Worm (Caenorhabditis elegans) whole organism, L4 larva: ENCODE results near the gene ceh-37.

Experiments
- F26F4.8 ChIP-seq: fragments of 200-800 bp; sonication (Bioruptor generic); conservative IDR thresholded peaks from 2 replicates; pipeline ENCODE4 v1.3.6; 2022; ENCODE audit warnings: missing genetic modification characterization, missing compliant biosample characterization
- F44E2.7 ChIP-seq: fragments of 200-800 bp; sonication (Bioruptor generic); IDR thresholded peaks from 2 replicates; pipeline ENCODE4 v2.1.2; 2022; ENCODE audit warnings: missing genetic modification characterization, missing compliant biosample characterization
- Y105C5A.15 ChIP-seq: fragments of 200-800 bp; sonication (Bioruptor generic); IDR thresholded peaks from 2 replicates; pipeline ENCODE4 v1.3.6; 2022; ENCODE audit warnings: missing genetic modification characterization, missing compliant biosample characterization
- Y75B8A.6 ChIP-seq: fragments of 200-800 bp; sonication (Bioruptor generic); IDR thresholded peaks from 2 replicates; pipeline ENCODE4 v1.3.6; 2022; ENCODE audit warnings: missing genetic modification reagents, missing genetic modification characterization, missing compliant biosample characterization
- ZK546.5 ChIP-seq, 2 experiments: sonication (generic microtip); optimal IDR thresholded peaks; 2 replicates each; lab custom pipeline; 2017; ENCODE audit warnings: missing biosample characterization in 2 of 2, missing genetic modification characterization in 2 of 2
- arid-1 ChIP-seq: fragments of 200-800 bp; sonication (Bioruptor generic); conservative IDR thresholded peaks from 2 replicates; pipeline ENCODE4 v1.3.6; 2022; ENCODE audit warnings: missing genetic modification reagents, missing genetic modification characterization, missing compliant biosample characterization
- ceh-28 ChIP-seq: fragments of 150-350 bp; optimal IDR thresholded peaks from 2 replicates; lab custom pipeline; 2014; ENCODE audit warnings: missing biosample characterization, missing genetic modification reagents, missing genetic modification characterization
- daf-12 ChIP-seq: fragments of 150-350 bp; optimal IDR thresholded peaks from 2 replicates; lab custom pipeline; 2014; ENCODE audit warnings: missing biosample characterization, missing genetic modification reagents, missing genetic modification characterization
- daf-19 ChIP-seq: fragments of 200-800 bp; sonication (Bioruptor generic); conservative IDR thresholded peaks from 2 replicates; pipeline ENCODE4 v1.3.6; 2022; ENCODE audit warnings: missing genetic modification characterization, missing compliant biosample characterization
- daf-8 ChIP-seq: fragments of 200-800 bp; sonication (Bioruptor generic); IDR thresholded peaks from 2 replicates; pipeline ENCODE4 v1.3.6; 2022; ENCODE audit warnings: missing genetic modification characterization, missing compliant biosample characterization
- dmd-8 ChIP-seq: fragments of 200-800 bp; sonication (Bioruptor generic); IDR thresholded peaks from 2 replicates; pipeline ENCODE4 v1.3.6; 2022; ENCODE audit warnings: missing genetic modification characterization, missing compliant biosample characterization
- dmd-9 ChIP-seq: fragments of 200-800 bp; sonication (Bioruptor generic); IDR thresholded peaks from 2 replicates; pipeline ENCODE4 v1.3.6; 2022; ENCODE audit warnings: missing genetic modification reagents, missing genetic modification characterization, missing compliant biosample characterization
- duxl-1 ChIP-seq: sonication (generic microtip); optimal IDR thresholded peaks from 2 replicates; lab custom pipeline; 2016; ENCODE audit warnings: mild to moderate bottlenecking, missing genetic modification characterization, moderate library complexity, missing compliant biosample characterization; ENCODE audit not compliant: poor library complexity
- dve-1 ChIP-seq: sonication (generic microtip); optimal IDR thresholded peaks from 2 replicates; lab custom pipeline; 2017; ENCODE audit warnings: antibody characterized with exemption, mild to moderate bottlenecking, missing genetic modification characterization, missing compliant biosample characterization; ENCODE audit not compliant: insufficient read depth
- egl-27 ChIP-seq: sonication (generic microtip); optimal IDR thresholded peaks from 3 replicates; lab custom pipeline; 2017; ENCODE audit warnings: missing biosample characterization, missing genetic modification reagents, missing genetic modification characterization
- egl-43 ChIP-seq: fragments of 200-800 bp; sonication (Bioruptor generic); IDR thresholded peaks from 2 replicates; pipeline ENCODE4 v1.3.6; 2022; ENCODE audit warnings: missing genetic modification reagents, missing genetic modification characterization, missing compliant biosample characterization
- hif-1 ChIP-seq, 2 experiments: sonication (generic microtip); optimal IDR thresholded peaks; 2 replicates each; lab custom pipeline; 2016 to 2017; ENCODE audit warnings: missing compliant biosample characterization in 2 of 2, missing genetic modification characterization in 2 of 2, missing genetic modification reagents in 2 of 2, missing genotype in 2 of 2, mild to moderate bottlenecking in 1 of 2
- lin-13 ChIP-seq: fragments of 150-350 bp; optimal IDR thresholded peaks from 2 replicates; lab custom pipeline; 2014; ENCODE audit warnings: missing biosample characterization, missing genetic modification reagents, missing genetic modification characterization
- lin-39 ChIP-seq: fragments of 150-350 bp; optimal IDR thresholded peaks from 2 replicates; lab custom pipeline; 2014; ENCODE audit warnings: missing biosample characterization, missing genetic modification reagents, missing genetic modification characterization
- lsy-2 ChIP-seq, 2 experiments: fragments of 150-350 bp in 1 of 2; sonication (generic microtip) in 1 of 2; optimal IDR thresholded peaks; 2 replicates each; lab custom pipeline; 2014 to 2017; ENCODE audit warnings: missing biosample characterization in 2 of 2, missing genetic modification characterization in 2 of 2
- madf-5 ChIP-seq, 2 experiments: fragments of 200-800 bp; sonication (Bioruptor generic); IDR thresholded peaks; 2 replicates each; pipeline ENCODE4 v1.3.6; 2022; ENCODE audit warnings: missing compliant biosample characterization in 2 of 2, missing genetic modification characterization in 2 of 2
- mxl-3 ChIP-seq: fragments of 200-800 bp; sonication (Bioruptor generic); optimal IDR thresholded peaks from 2 replicates; lab custom pipeline; 2018; ENCODE audit warnings: mild to moderate bottlenecking, missing genetic modification characterization, missing compliant biosample characterization
- nhr-102 ChIP-seq: sonication (generic microtip); optimal IDR thresholded peaks from 2 replicates; lab custom pipeline; 2016; ENCODE audit warnings: mild to moderate bottlenecking, missing genetic modification characterization, moderate library complexity, missing compliant biosample characterization
- nhr-111 ChIP-seq: fragments of 200-800 bp; sonication (Bioruptor generic); optimal IDR thresholded peaks from 2 replicates; lab custom pipeline; 2018; ENCODE audit warnings: mild to moderate bottlenecking, missing genetic modification characterization, missing compliant biosample characterization
- nhr-41 ChIP-seq: fragments of 200-800 bp; sonication (Bioruptor generic); IDR thresholded peaks from 2 replicates; pipeline ENCODE4 v1.3.6; 2022; ENCODE audit warnings: missing genetic modification reagents, missing genetic modification characterization, missing compliant biosample characterization
- nhr-42 ChIP-seq: fragments of 200-800 bp; sonication (Bioruptor generic); IDR thresholded peaks from 2 replicates; pipeline ENCODE4 v1.3.6; 2022; ENCODE audit warnings: missing genetic modification characterization, missing compliant biosample characterization
- nhr-77 ChIP-seq: fragments of 150-350 bp; optimal IDR thresholded peaks from 2 replicates; lab custom pipeline; 2014; ENCODE audit warnings: missing biosample characterization, missing genetic modification characterization
- php-3 ChIP-seq: fragments of 200-800 bp; sonication (Bioruptor generic); IDR thresholded peaks from 2 replicates; pipeline ENCODE4 v1.3.6; 2022; ENCODE audit warnings: missing genetic modification reagents, missing genetic modification characterization, missing compliant biosample characterization
- skn-1 ChIP-seq: fragments of 150-350 bp; optimal IDR thresholded peaks from 2 replicates; lab custom pipeline; 2014; ENCODE audit warnings: missing biosample characterization, missing genetic modification characterization
- snpc-1.2 ChIP-seq: fragments of 200-800 bp; sonication (Bioruptor generic); IDR thresholded peaks from 2 replicates; pipeline ENCODE4 v1.3.6; 2022; ENCODE audit warnings: missing genetic modification reagents, missing genetic modification characterization, missing compliant biosample characterization
- snpc-4 ChIP-seq: fragments of 150-350 bp; optimal IDR thresholded peaks from 2 replicates; lab custom pipeline; 2014; ENCODE audit warnings: missing biosample characterization, missing genetic modification characterization
- tra-1 ChIP-seq: fragments of 200-800 bp; sonication (Bioruptor generic); IDR thresholded peaks from 2 replicates; pipeline ENCODE4 v1.3.6; 2022; ENCODE audit warnings: missing genetic modification reagents, missing genetic modification characterization, missing compliant biosample characterization
- unc-62 ChIP-seq, 3 experiments: fragments of 150-350 bp in 1 of 3; sonication (generic microtip); optimal IDR thresholded peaks in 2 of 3; peaks in 1 of 3; 1 replicate in 1 of 3; 2 replicates in 2 of 3; lab custom pipeline; 2014 to 2017; ENCODE audit warnings: missing biosample characterization in 3 of 3, missing genetic modification characterization in 3 of 3, missing genetic modification reagents in 3 of 3, missing genotype in 1 of 3
- zag-1 ChIP-seq: fragments of 150-350 bp; optimal IDR thresholded peaks from 2 replicates; lab custom pipeline; 2014; ENCODE audit warnings: missing biosample characterization, missing genetic modification characterization
- zfp-2 ChIP-seq: sonication (generic microtip); optimal IDR thresholded peaks from 2 replicates; lab custom pipeline; 2016; ENCODE audit warnings: mild to moderate bottlenecking, missing genetic modification characterization, missing compliant biosample characterization
- zfp-3 ChIP-seq: fragments of 200-800 bp; sonication (Bioruptor generic); conservative IDR thresholded peaks from 2 replicates; pipeline ENCODE4 v1.3.6; 2022; ENCODE audit warnings: missing genetic modification reagents, missing genetic modification characterization, missing compliant biosample characterization
- zip-11 ChIP-seq: fragments of 200-800 bp; sonication (Bioruptor generic); IDR thresholded peaks from 2 replicates; pipeline ENCODE4 v1.3.6; 2022; ENCODE audit warnings: missing genetic modification characterization, missing compliant biosample characterization

ceh-37 gene

DNA sequence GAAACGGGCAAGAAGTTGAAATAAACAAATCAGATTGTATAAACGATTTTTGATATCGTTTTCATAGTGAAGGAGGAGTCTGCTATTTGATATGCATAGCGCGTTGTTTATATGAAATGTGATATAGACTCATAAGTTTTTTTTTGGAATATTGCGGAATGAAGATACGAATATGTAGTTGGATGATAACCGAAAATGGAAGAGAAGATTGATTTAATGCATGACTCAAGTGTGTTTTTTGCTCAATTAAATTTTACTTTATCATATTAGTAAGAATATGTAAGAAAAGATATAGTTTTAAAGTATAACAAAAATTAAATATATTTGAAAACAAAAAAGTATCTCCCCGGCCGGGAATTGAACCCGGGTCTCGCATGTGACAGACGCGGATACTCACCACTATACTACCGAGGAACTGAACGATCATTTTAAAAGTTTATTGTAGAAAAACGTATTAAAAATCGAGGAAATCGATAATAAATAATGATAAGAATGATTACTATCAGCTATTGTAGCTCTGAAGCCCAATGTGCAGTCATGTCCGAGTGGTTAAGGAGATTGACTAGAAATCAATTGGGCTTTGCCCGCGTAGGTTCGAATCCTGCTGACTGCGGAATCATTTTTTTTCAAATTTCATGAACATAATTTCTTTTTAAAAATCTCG lies 46.0 kb downstream of the ceh-37 start, which contains the start of gene lgc-25 (continued):
- TF ChIP-seq snpc-4 (tag; lab: Kevin White, UChicago) = no peak
- peak; percentile 18 for TF ChIP-seq zfp-2
- 0 out of 4 replicates have a peak, but pooled peaks have one; percentile 37 to 40 for TF ChIP-seq madf-5 (GFP tag; IDR thresholded peaks at IDR 0.05; lab: Robert Waterston, UW)
- peak; percentile 83 for TF ChIP-seq nhr-41
- TF ChIP-seq nhr-102 (tag; lab: Kevin White, UChicago) = peak; percentile 62
- TF ChIP-seq nhr-42 = no peak
- TF ChIP-seq lsy-2 (tag; optimal IDR thresholded peaks at IDR 0.05; lab: Kevin White, UChicago) = no peak
- no peak for TF ChIP-seq daf-12 (tag; lab: Kevin White, UChicago)
- peak; percentile 52 for TF ChIP-seq nhr-77
- no peak for TF ChIP-seq skn-1
- TF ChIP-seq F44E2.7 (GFP tag; lab: Robert Waterston, UW) = no peak
- TF ChIP-seq zag-1 (tag; lab: Kevin White, UChicago) = no peak
- TF ChIP-seq lin-39 (tag; lab: Kevin White, UChicago) = no peak
- TF ChIP-seq zip-11 (GFP tag; lab: Robert Waterston, UW) = no peak
- peak; percentile 65; the same call in 1 of the 2 replicates for TF ChIP-seq zfp-3 (GFP tag; lab: Robert Waterston, UW)
- no peak for TF ChIP-seq mxl-3 (GFP tag; lab: Kevin White, UChicago)
- TF ChIP-seq dmd-9 (GFP tag; lab: Robert Waterston, UW) = 0 out of 2 replicates have a peak, but pooled peaks have one; percentile 44
- peak; percentile 73 for TF ChIP-seq egl-43 (GFP tag; lab: Robert Waterston, UW)
- no peak for TF ChIP-seq arid-1 (GFP tag; lab: Robert Waterston, UW)
- TF ChIP-seq snpc-1.2 = peak; percentile 77
- TF ChIP-seq php-3 = peak; percentile 55; the same call in 1 of the 2 replicates
- TF ChIP-seq F26F4.8 (GFP tag; lab: Robert Waterston, UW) = peak; percentile 56; the same call in 1 of the 2 replicates
- TF ChIP-seq nhr-111 (GFP tag; lab: Kevin White, UChicago) = no peak
- no peak for TF ChIP-seq ZK546.5 (tag; optimal IDR thresholded peaks at IDR 0.05; lab: Kevin White, UChicago)
- TF ChIP-seq ceh-28 (tag; lab: Kevin White, UChicago) = no peak
- TF ChIP-seq lin-13 (GFP tag; lab: Kevin White, UChicago) = peak; percentile 17
- peak; percentile 59 for TF ChIP-seq duxl-1 (tag; lab: Kevin White, UChicago)
- TF ChIP-seq dve-1 (tag; lab: Kevin White, UChicago) = peak; percentile 63
- TF ChIP-seq dmd-8 (GFP tag; lab: Robert Waterston, UW) = 0 out of 2 replicates have a peak, but pooled peaks have one; percentile 47
- no peak for TF ChIP-seq daf-8
- TF ChIP-seq tra-1 (GFP tag; lab: Robert Waterston, UW) = peak; percentile 28; the same call in 1 of the 2 replicates
- TF ChIP-seq egl-27 (tag; lab: Kevin White, UChicago) = no peak
- TF ChIP-seq, all 104 proteins: peak for 42

DNA sequence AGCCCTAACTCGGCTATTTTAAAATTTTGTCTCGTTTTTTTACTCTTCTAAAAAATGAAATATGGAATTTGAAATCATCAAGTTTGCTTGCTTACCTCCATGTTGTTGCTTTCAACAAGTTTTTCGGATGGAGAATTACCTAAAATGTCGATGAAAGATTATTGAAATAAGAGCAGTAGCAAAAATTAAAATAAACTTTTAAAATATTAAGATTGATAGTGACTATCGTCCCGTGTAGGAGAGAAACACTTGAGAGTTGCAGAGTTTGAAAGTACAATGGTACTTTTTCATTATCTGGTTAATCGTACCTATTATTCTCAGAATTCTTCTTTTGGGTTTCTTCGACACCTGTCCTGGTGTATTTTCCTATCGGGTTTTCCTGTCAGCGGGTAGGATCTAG lies 50.9 kb downstream of the ceh-37 start, which contains the start of gene ceh-90:
Gene ceh-90, minus strand, starts transcription at position 101 of the 400 bp plus-strand sequence.
- no peak for TF ChIP-seq hif-1 (tag; optimal IDR thresholded peaks at IDR 0.05; lab: Kevin White, UChicago)
- no peak for TF ChIP-seq daf-19
- no peak for TF ChIP-seq Y75B8A.6 (GFP tag; lab: Robert Waterston, UW)

DNA sequence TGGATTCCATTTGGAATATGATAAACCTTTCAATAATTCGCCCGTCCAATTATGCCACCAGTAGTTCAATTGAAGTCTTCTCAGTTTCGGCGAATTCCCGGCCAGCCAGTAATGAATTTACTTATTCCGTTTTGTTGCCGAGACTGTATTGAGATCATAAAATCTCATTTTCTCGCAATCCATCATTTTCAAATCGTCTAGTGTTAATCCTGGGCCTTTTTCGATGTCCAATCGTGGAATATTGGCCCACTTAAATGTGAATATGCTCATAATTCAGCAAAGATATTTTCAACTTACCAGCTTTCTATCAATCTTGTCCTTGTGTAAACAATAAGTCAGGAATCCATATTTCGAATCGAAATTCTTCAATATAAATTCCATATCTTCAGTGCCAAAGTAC lies 55.2 kb downstream of the ceh-37 start:
- TF ChIP-seq unc-62 (GFP tag; optimal IDR thresholded peaks at IDR 0.05 in 1 of 2; lab: Kevin White, UChicago) = peak in 1 of 2 experiments; percentile 90
- no peak for TF ChIP-seq unc-62 (tag; optimal IDR thresholded peaks at IDR 0.05; lab: Kevin White, UChicago)
- no peak for TF ChIP-seq Y105C5A.15 (GFP tag; lab: Robert Waterston, UW)
- TF ChIP-seq, all 104 proteins: peak for 1
